Fruit fly (Drosophila melanogaster): ENCODE data around the gene CG6621.

- no peak for TF ChIP-seq Adf1 (GFP tag; IDR thresholded peaks at IDR 0.05)
- TF ChIP-seq CG18764 (GFP tag; optimal IDR thresholded peaks at IDR 0.05) = no peak
- no peak for TF ChIP-seq ems (GFP tag; optimal IDR thresholded peaks at IDR 0.05)
- TF ChIP-seq CoRest (tag; optimal IDR thresholded peaks at IDR 0.05) = peak; percentile 11
Measured at dm6 chr3R:10854243-10854874, 39.0 kb downstream of the CG6621 start, which contains the start of the genes CG6567 and CG4511.
